Worm (Caenorhabditis elegans) whole organism, L4 larva: ENCODE results near the gene acy-2.
A peak's percentile ranks its signal among the peaks of the same experiment; 100 is the strongest.

Experiments used
- F26F4.8 ChIP-seq: fragments of 200-800 bp; sonication (Bioruptor generic); conservative IDR thresholded peaks from 2 replicates; pipeline ENCODE4 v1.3.6; 2022; ENCODE audit warnings: missing genetic modification characterization, missing compliant biosample characterization
- F49E8.2 ChIP-seq: sonication (generic microtip); optimal IDR thresholded peaks from 2 replicates; lab custom pipeline; 2016; ENCODE audit warnings: missing compliant biosample characterization, mild to moderate bottlenecking, missing genetic modification characterization, borderline replicate concordance
- T20F7.1 ChIP-seq: fragments of 200-800 bp; sonication (Bioruptor generic); optimal IDR thresholded peaks from 2 replicates; lab custom pipeline; 2018; ENCODE audit warnings: mild to moderate bottlenecking, missing genetic modification characterization, missing compliant biosample characterization
- T26A8.4 ChIP-seq: fragments of 200-800 bp; sonication (Bioruptor generic); IDR thresholded peaks from 2 replicates; pipeline ENCODE4 v1.3.6; 2022; ENCODE audit warnings: missing genetic modification characterization, missing compliant biosample characterization
- ZK337.2 ChIP-seq: fragments of 200-800 bp; sonication (Bioruptor generic); IDR thresholded peaks from 2 replicates; pipeline ENCODE4 v1.3.6; 2022; ENCODE audit warnings: missing genetic modification reagents, missing genetic modification characterization, missing compliant biosample characterization
- ZK546.5 ChIP-seq, 2 experiments: sonication (generic microtip); optimal IDR thresholded peaks; 2 replicates each; lab custom pipeline; 2017; ENCODE audit warnings: missing biosample characterization in 2 of 2, missing genetic modification characterization in 2 of 2
- attf-4 ChIP-seq: sonication (generic microtip); optimal IDR thresholded peaks from 3 replicates; lab custom pipeline; 2017; ENCODE audit warnings: missing biosample characterization, missing genetic modification characterization
- ceh-20 ChIP-seq: fragments of 200-800 bp; sonication (Bioruptor generic); IDR thresholded peaks from 2 replicates; pipeline ENCODE4 v1.3.6; 2022; ENCODE audit warnings: missing genetic modification reagents, missing genetic modification characterization, missing compliant biosample characterization
- ceh-28 ChIP-seq: fragments of 150-350 bp; optimal IDR thresholded peaks from 2 replicates; lab custom pipeline; 2014; ENCODE audit warnings: missing biosample characterization, missing genetic modification reagents, missing genetic modification characterization
- ceh-32 ChIP-seq: sonication (generic microtip); optimal IDR thresholded peaks from 2 replicates; lab custom pipeline; 2016; ENCODE audit warnings: mild to moderate bottlenecking, missing genetic modification characterization, missing compliant biosample characterization; ENCODE audit not compliant: poor library complexity
- ctbp-1 ChIP-seq: fragments of 200-800 bp; sonication (Bioruptor generic); IDR thresholded peaks from 2 replicates; pipeline ENCODE4 v1.3.6; 2022; ENCODE audit warnings: missing genetic modification reagents, missing genetic modification characterization, missing compliant biosample characterization
- daf-12 ChIP-seq: fragments of 150-350 bp; optimal IDR thresholded peaks from 2 replicates; lab custom pipeline; 2014; ENCODE audit warnings: missing biosample characterization, missing genetic modification reagents, missing genetic modification characterization
- dmd-9 ChIP-seq: fragments of 200-800 bp; sonication (Bioruptor generic); IDR thresholded peaks from 2 replicates; pipeline ENCODE4 v1.3.6; 2022; ENCODE audit warnings: missing genetic modification reagents, missing genetic modification characterization, missing compliant biosample characterization
- dve-1 ChIP-seq: sonication (generic microtip); optimal IDR thresholded peaks from 2 replicates; lab custom pipeline; 2017; ENCODE audit warnings: antibody characterized with exemption, mild to moderate bottlenecking, missing genetic modification characterization, missing compliant biosample characterization; ENCODE audit not compliant: insufficient read depth
- egl-27 ChIP-seq: sonication (generic microtip); optimal IDR thresholded peaks from 3 replicates; lab custom pipeline; 2017; ENCODE audit warnings: missing biosample characterization, missing genetic modification reagents, missing genetic modification characterization
- egl-43 ChIP-seq: fragments of 200-800 bp; sonication (Bioruptor generic); IDR thresholded peaks from 2 replicates; pipeline ENCODE4 v1.3.6; 2022; ENCODE audit warnings: missing genetic modification reagents, missing genetic modification characterization, missing compliant biosample characterization
- fos-1 ChIP-seq: fragments of 150-350 bp; optimal IDR thresholded peaks from 2 replicates; lab custom pipeline; 2014; ENCODE audit warnings: missing biosample characterization, missing genetic modification characterization
- hif-1 ChIP-seq, 2 experiments: sonication (generic microtip); optimal IDR thresholded peaks; 2 replicates each; lab custom pipeline; 2016 to 2017; ENCODE audit warnings: missing compliant biosample characterization in 2 of 2, missing genetic modification characterization in 2 of 2, missing genetic modification reagents in 2 of 2, missing genotype in 2 of 2, mild to moderate bottlenecking in 1 of 2
- lin-29 ChIP-seq: fragments of 200-800 bp; sonication (Bioruptor generic); IDR thresholded peaks from 2 replicates; pipeline ENCODE4 v1.3.6; 2022; ENCODE audit warnings: missing genetic modification reagents, missing genetic modification characterization, missing compliant biosample characterization
- lin-38 ChIP-seq: fragments of 200-800 bp; sonication (Bioruptor generic); IDR thresholded peaks from 2 replicates; pipeline ENCODE4 v1.3.6; 2022; ENCODE audit warnings: missing genetic modification reagents, missing genetic modification characterization, missing compliant biosample characterization
- lsy-2 ChIP-seq, 2 experiments: fragments of 150-350 bp in 1 of 2; sonication (generic microtip) in 1 of 2; optimal IDR thresholded peaks; 2 replicates each; lab custom pipeline; 2014 to 2017; ENCODE audit warnings: missing biosample characterization in 2 of 2, missing genetic modification characterization in 2 of 2
- madf-5 ChIP-seq, 2 experiments: fragments of 200-800 bp; sonication (Bioruptor generic); IDR thresholded peaks; 2 replicates each; pipeline ENCODE4 v1.3.6; 2022; ENCODE audit warnings: missing compliant biosample characterization in 2 of 2, missing genetic modification characterization in 2 of 2
- mdl-1 ChIP-seq, 2 experiments: fragments of 150-350 bp in 1 of 2; sonication (generic microtip) in 1 of 2; optimal IDR thresholded peaks; 2 replicates each; lab custom pipeline; 2014 to 2017; ENCODE audit warnings: missing biosample characterization in 2 of 2, missing genetic modification characterization in 2 of 2
- mdt-29 ChIP-seq: fragments of 200-800 bp; sonication (Bioruptor generic); IDR thresholded peaks from 2 replicates; pipeline ENCODE4 v1.3.6; 2022; ENCODE audit warnings: missing genetic modification reagents, missing genetic modification characterization, missing compliant biosample characterization
- mep-1 ChIP-seq: fragments of 150-350 bp; sonication (generic microtip); optimal IDR thresholded peaks from 3 replicates; lab custom pipeline; 2014; ENCODE audit warnings: missing biosample characterization, missing genetic modification characterization
- mes-2 ChIP-seq: sonication (generic microtip); optimal IDR thresholded peaks from 2 replicates; lab custom pipeline; 2016; ENCODE audit warnings: missing genotype, mild to moderate bottlenecking, missing genetic modification characterization, missing compliant biosample characterization; ENCODE audit not compliant: poor library complexity, severe bottlenecking
- nhr-11 ChIP-seq: fragments of 150-350 bp; optimal IDR thresholded peaks from 2 replicates; lab custom pipeline; 2014; ENCODE audit warnings: missing biosample characterization, missing genetic modification characterization
- nhr-237 ChIP-seq: sonication (generic microtip); optimal IDR thresholded peaks from 2 replicates; lab custom pipeline; 2017; ENCODE audit warnings: missing biosample characterization, missing genetic modification characterization
- nhr-48 ChIP-seq: sonication (generic microtip); optimal IDR thresholded peaks from 2 replicates; lab custom pipeline; 2016; ENCODE audit warnings: mild to moderate bottlenecking, missing genetic modification characterization, missing compliant biosample characterization
- nhr-6 ChIP-seq: fragments of 150-350 bp; optimal IDR thresholded peaks from 2 replicates; lab custom pipeline; 2014; ENCODE audit warnings: missing biosample characterization, missing genetic modification characterization
- nhr-76 ChIP-seq: fragments of 150-350 bp; optimal IDR thresholded peaks from 2 replicates; lab custom pipeline; 2014; ENCODE audit warnings: missing biosample characterization, missing genetic modification characterization
- pha-4 ChIP-seq, 2 experiments: fragments of 150-350 bp in 1 of 2; fragments of 200-800 bp in 1 of 2; sonication (Bioruptor generic) in 1 of 2; IDR thresholded peaks in 1 of 2; optimal IDR thresholded peaks in 1 of 2; 2 replicates each; pipeline versions ENCODE4 v1.3.6 to Lab custom; 2014 to 2022; ENCODE audit warnings: missing genetic modification characterization in 2 of 2, missing genetic modification reagents in 2 of 2, missing biosample characterization in 1 of 2, missing compliant biosample characterization in 1 of 2
- php-3 ChIP-seq: fragments of 200-800 bp; sonication (Bioruptor generic); IDR thresholded peaks from 2 replicates; pipeline ENCODE4 v1.3.6; 2022; ENCODE audit warnings: missing genetic modification reagents, missing genetic modification characterization, missing compliant biosample characterization
- rbr-2 ChIP-seq: sonication (generic microtip); optimal IDR thresholded peaks from 2 replicates; lab custom pipeline; 2016; ENCODE audit warnings: missing genotype, missing genetic modification characterization, missing compliant biosample characterization
- snpc-1.2 ChIP-seq: fragments of 200-800 bp; sonication (Bioruptor generic); IDR thresholded peaks from 2 replicates; pipeline ENCODE4 v1.3.6; 2022; ENCODE audit warnings: missing genetic modification reagents, missing genetic modification characterization, missing compliant biosample characterization
- snpc-4 ChIP-seq: fragments of 150-350 bp; optimal IDR thresholded peaks from 2 replicates; lab custom pipeline; 2014; ENCODE audit warnings: missing biosample characterization, missing genetic modification characterization
- tag-97 ChIP-seq: fragments of 200-800 bp; sonication (Bioruptor generic); IDR thresholded peaks from 2 replicates; pipeline ENCODE4 v1.3.6; 2022; ENCODE audit warnings: missing genetic modification characterization, missing compliant biosample characterization
- tra-1 ChIP-seq: fragments of 200-800 bp; sonication (Bioruptor generic); IDR thresholded peaks from 2 replicates; pipeline ENCODE4 v1.3.6; 2022; ENCODE audit warnings: missing genetic modification reagents, missing genetic modification characterization, missing compliant biosample characterization
- unc-62 ChIP-seq, 3 experiments: fragments of 150-350 bp in 1 of 3; sonication (generic microtip); optimal IDR thresholded peaks in 2 of 3; peaks in 1 of 3; 1 replicate in 1 of 3; 2 replicates in 2 of 3; lab custom pipeline; 2014 to 2017; ENCODE audit warnings: missing biosample characterization in 3 of 3, missing genetic modification characterization in 3 of 3, missing genetic modification reagents in 3 of 3, missing genotype in 1 of 3
- zag-1 ChIP-seq: fragments of 150-350 bp; optimal IDR thresholded peaks from 2 replicates; lab custom pipeline; 2014; ENCODE audit warnings: missing biosample characterization, missing genetic modification characterization
- ztf-7 ChIP-seq: fragments of 150-350 bp; optimal IDR thresholded peaks from 2 replicates; lab custom pipeline; 2014; ENCODE audit warnings: missing biosample characterization, missing genetic modification characterization

acy-2 gene

ce11 chrV:6018944-6019450 lies 43.2 kb downstream of the acy-2 start, which contains the start of gene picc-1 (continued):
- no peak for TF ChIP-seq lin-29
- no peak for TF ChIP-seq nhr-11
- no peak for TF ChIP-seq F49E8.2
- TF ChIP-seq nhr-48, result peak; percentile 47
- TF ChIP-seq daf-12 (tag; lab: Kevin White, UChicago), result no peak
- no peak for TF ChIP-seq nhr-76 (tag; lab: Kevin White, UChicago)
- no peak for TF ChIP-seq zag-1 (tag; lab: Kevin White, UChicago)
- TF ChIP-seq nhr-237 (tag; lab: Kevin White, UChicago), result no peak
- TF ChIP-seq mes-2 (tag; lab: Kevin White, UChicago), result peak; percentile 38
- no peak for TF ChIP-seq hif-1 (tag; optimal IDR thresholded peaks at IDR 0.05; lab: Kevin White, UChicago)
- no peak for TF ChIP-seq pha-4 (GFP tag; IDR thresholded peaks at IDR 0.05; lab: Robert Waterston, UW)
- TF ChIP-seq pha-4 (tag; optimal IDR thresholded peaks at IDR 0.05; lab: Kevin White, UChicago), result no peak
- peak; percentile 24 for TF ChIP-seq T20F7.1 (GFP tag; lab: Kevin White, UChicago)
- TF ChIP-seq ZK546.5 (tag; optimal IDR thresholded peaks at IDR 0.05; lab: Kevin White, UChicago), result no peak
- TF ChIP-seq egl-43 (GFP tag; lab: Robert Waterston, UW), result peak; percentile 31; the same call in 1 of the 2 replicates
- TF ChIP-seq ceh-32 (tag; lab: Kevin White, UChicago), result no peak
- TF ChIP-seq fos-1 (tag; lab: Kevin White, UChicago), result no peak
- TF ChIP-seq nhr-6 (tag; lab: Kevin White, UChicago), result no peak
- no peak for TF ChIP-seq unc-62 (GFP tag; optimal IDR thresholded peaks at IDR 0.05 in 1 of 2; lab: Kevin White, UChicago)
- TF ChIP-seq unc-62 (tag; optimal IDR thresholded peaks at IDR 0.05; lab: Kevin White, UChicago), result no peak
- TF ChIP-seq mep-1 (tag; lab: Kevin White, UChicago), result peak; percentile 72
- no peak for TF ChIP-seq ZK337.2 (GFP tag; lab: Robert Waterston, UW)
- TF ChIP-seq attf-4 (tag; lab: Kevin White, UChicago), result no peak
- TF ChIP-seq dmd-9, result 0 out of 2 replicates have a peak, but pooled peaks have one; percentile 38
- no peak for TF ChIP-seq snpc-4 (tag; lab: Kevin White, UChicago)
- peak in 1 of 2 experiments; percentile 11 for TF ChIP-seq lsy-2 (tag; optimal IDR thresholded peaks at IDR 0.05; lab: Kevin White, UChicago)
- no peak for TF ChIP-seq php-3 (GFP tag; lab: Robert Waterston, UW)
- TF ChIP-seq tra-1, result no peak
- TF ChIP-seq snpc-1.2 (GFP tag; lab: Robert Waterston, UW), result 0 out of 2 replicates have a peak, but pooled peaks have one; percentile 36
- no peak for TF ChIP-seq ctbp-1 (GFP tag; lab: Robert Waterston, UW)
- no peak for TF ChIP-seq mdt-29 (GFP tag; lab: Robert Waterston, UW)
- no peak for TF ChIP-seq rbr-2 (tag; lab: Kevin White, UChicago)
- no peak for TF ChIP-seq ztf-7 (tag; lab: Kevin White, UChicago)
- TF ChIP-seq F26F4.8 (GFP tag; lab: Robert Waterston, UW), result no peak
- TF ChIP-seq madf-5 (GFP tag; IDR thresholded peaks at IDR 0.05; lab: Robert Waterston, UW), result no peak
- 0 out of 2 replicates have a peak, but pooled peaks have one; percentile 27 for TF ChIP-seq T26A8.4 (GFP tag; lab: Robert Waterston, UW)
- no peak for TF ChIP-seq ceh-28 (tag; lab: Kevin White, UChicago)
- TF ChIP-seq ceh-20 (GFP tag; lab: Robert Waterston, UW), result no peak
- TF ChIP-seq mdl-1 (tag; optimal IDR thresholded peaks at IDR 0.05; lab: Kevin White, UChicago), result no peak
- no peak for TF ChIP-seq tag-97 (GFP tag; lab: Robert Waterston, UW)
- peak; percentile 21 for TF ChIP-seq dve-1
- TF ChIP-seq lin-38 (GFP tag; lab: Robert Waterston, UW), result peak; percentile 63
- no peak for TF ChIP-seq egl-27 (tag; lab: Kevin White, UChicago)
